Fruit fly (Drosophila melanogaster): ENCODE data around the gene pyd3.

Gene pyd3

dm6 chr3R:7787899-7788298, 38.0 kb upstream of the pyd3 start, which contains the start of gene CG18748 (continued):
- TF ChIP-seq MTF-1 (GFP tag; optimal IDR thresholded peaks at IDR 0.05; ENCODE audit: borderline replicate concordance) (no peak), Dp (GFP tag; optimal IDR thresholded peaks at IDR 0.05) (no peak), croc (GFP tag; conservative IDR thresholded peaks at IDR 0.05) (no peak), TFAM (GFP tag; optimal IDR thresholded peaks at IDR 0.05) (no peak), grau (tag; optimal IDR thresholded peaks at IDR 0.05) (no peak), mirr (GFP tag; optimal IDR thresholded peaks at IDR 0.05) (peak; percentile 59), dysf (GFP tag; IDR thresholded peaks at IDR 0.05) (no peak), exex (tag; optimal IDR thresholded peaks at IDR 0.05) (peak; percentile 87), grn (GFP tag; optimal IDR thresholded peaks at IDR 0.05) (peak; percentile 24), bcd (GFP tag; optimal IDR thresholded peaks at IDR 0.05) (no peak), fd96Cb (tag; optimal IDR thresholded peaks at IDR 0.05) (no peak), Vsx1 (GFP tag; optimal IDR thresholded peaks at IDR 0.05) (no peak), insv (GFP tag; optimal IDR thresholded peaks at IDR 0.05) (no peak), ssp (GFP tag; IDR thresholded peaks at IDR 0.05) (no peak), Hr51 (GFP tag; optimal IDR thresholded peaks at IDR 0.05) (no peak), YL-1 (GFP tag; optimal IDR thresholded peaks at IDR 0.05) (no peak), CG31388 (GFP tag; optimal IDR thresholded peaks at IDR 0.05) (no peak)

dm6 chr3R:7785784-7786183, 35.9 kb upstream of the pyd3 start, which contains the start of gene CG18745:
TSS of gene CG18745 (minus strand) at chr3R:7786119.
- TF ChIP-seq exex (tag; optimal IDR thresholded peaks at IDR 0.05) (peak; percentile 86), Xrp1 (GFP tag; IDR thresholded peaks at IDR 0.05) (no peak), hbn (GFP tag; IDR thresholded peaks at IDR 0.05; ENCODE audit: partially characterized antibody) (no peak), gro (GFP tag; optimal IDR thresholded peaks at IDR 0.05) (peak; percentile 1), Ptx1 (GFP tag; IDR thresholded peaks at IDR 0.05) (no peak), scrt (GFP tag; optimal IDR thresholded peaks at IDR 0.05) (no peak), sd (tag; optimal IDR thresholded peaks at IDR 0.05) (peak; percentile 80), MTF-1 (GFP tag; optimal IDR thresholded peaks at IDR 0.05; ENCODE audit: borderline replicate concordance) (no peak), Hand (GFP tag; optimal IDR thresholded peaks at IDR 0.05) (no peak), CG17385 (GFP tag; optimal IDR thresholded peaks at IDR 0.05) (no peak), mirr (GFP tag; optimal IDR thresholded peaks at IDR 0.05) (peak; percentile 60), sug (tag; optimal IDR thresholded peaks at IDR 0.05) (peak; percentile 50), CG34376 (GFP tag; optimal IDR thresholded peaks at IDR 0.05) (peak; percentile 20), CG12769 (tag; optimal IDR thresholded peaks at IDR 0.05) (peak; percentile 30), gcm (GFP tag; optimal IDR thresholded peaks at IDR 0.05) (no peak), cwo (GFP tag; optimal IDR thresholded peaks at IDR 0.05) (peak; percentile 5), Jarid2 (GFP tag; optimal IDR thresholded peaks at IDR 0.05) (peak; percentile 10), lab (GFP tag; optimal IDR thresholded peaks at IDR 0.05) (peak; percentile 33)

dm6 chr3R:7782933-7783686, 33.2 kb upstream of the pyd3 start, which contains the start of gene CG18747:
TSS of gene CG18747 (minus strand) at chr3R:7783446.
- TF ChIP-seq CG1603 (tag; optimal IDR thresholded peaks at IDR 0.05) (no peak), GATAe (GFP tag; conservative IDR thresholded peaks at IDR 0.05) (peak; percentile 35), fd96Cb (tag; optimal IDR thresholded peaks at IDR 0.05) (no peak), CG3407 (GFP tag; optimal IDR thresholded peaks at IDR 0.05) (no peak), az2 (GFP tag; optimal IDR thresholded peaks at IDR 0.05) (no peak), TFAM (GFP tag; optimal IDR thresholded peaks at IDR 0.05) (no peak), sug (tag; optimal IDR thresholded peaks at IDR 0.05) (peak; percentile 46), CG34376 (GFP tag; optimal IDR thresholded peaks at IDR 0.05) (peak; percentile 4), oc (tag; optimal IDR thresholded peaks at IDR 0.05) (no peak), CG30020 (tag; optimal IDR thresholded peaks at IDR 0.05) (no peak), CG11560 (tag; IDR thresholded peaks at IDR 0.05) (no peak), peb (GFP tag; IDR thresholded peaks at IDR 0.05) (no peak), CG18764 (GFP tag; optimal IDR thresholded peaks at IDR 0.05) (no peak), CG17359 (tag; optimal IDR thresholded peaks at IDR 0.05) (no peak), grn (GFP tag; optimal IDR thresholded peaks at IDR 0.05) (peak; percentile 70), ro (GFP tag; IDR thresholded peaks at IDR 0.05) (no peak), rib (GFP tag; IDR thresholded peaks at IDR 0.05) (no peak), dati (GFP tag; IDR thresholded peaks at IDR 0.05) (no peak), Jarid2 (GFP tag; optimal IDR thresholded peaks at IDR 0.05) (peak; percentile 37), lab (GFP tag; optimal IDR thresholded peaks at IDR 0.05) (peak; percentile 5), ap (GFP tag; IDR thresholded peaks at IDR 0.05) (no peak)

All from whole organism, embryonic.